Fruit fly (Drosophila melanogaster) whole organism, embryonic: ENCODE results near the gene CG6983.
A peak's percentile ranks its signal among the peaks of the same experiment; 100 is the strongest.

Experiments used
- BtbVII ChIP-seq: fragments of 200-800 bp; sonication (Bioruptor generic); optimal IDR thresholded peaks from 3 replicates; lab custom pipeline; 2017; ENCODE audit warnings: missing biosample characterization, mild to moderate bottlenecking, missing genetic modification characterization
- CG10274 ChIP-seq: fragments of 200-800 bp; sonication (Bioruptor generic); optimal IDR thresholded peaks from 3 replicates; lab custom pipeline; 2017; ENCODE audit warnings: missing biosample characterization, mild to moderate bottlenecking, missing genetic modification characterization
- CG10543 ChIP-seq: fragments of 200-800 bp; sonication (Bioruptor generic); optimal IDR thresholded peaks from 3 replicates; lab custom pipeline; 2017; ENCODE audit warnings: missing biosample characterization, mild to moderate bottlenecking, missing genetic modification characterization, moderate library complexity
- CG11247 ChIP-seq: fragments of 200-800 bp; sonication (Bioruptor generic); IDR thresholded peaks from 2 replicates; pipeline ENCODE4 v1.3.6; 2022; ENCODE audit warnings: missing biosample characterization, missing genetic modification characterization
- CG12104 ChIP-seq: fragments of 200-800 bp; sonication (Bioruptor generic); optimal IDR thresholded peaks from 3 replicates; lab custom pipeline; 2016; ENCODE audit warnings: missing biosample characterization, missing genetic modification characterization
- CG13296 ChIP-seq: fragments of 200-800 bp; sonication (Bioruptor generic); optimal IDR thresholded peaks from 3 replicates; lab custom pipeline; 2018; ENCODE audit warnings: missing biosample characterization, mild to moderate bottlenecking, missing genetic modification characterization
- CG2889 ChIP-seq: fragments of 200-800 bp; sonication (Bioruptor generic); IDR thresholded peaks from 3 replicates; pipeline ENCODE4 v1.3.6; 2022; ENCODE audit warnings: missing biosample characterization, missing genetic modification characterization
- CG3726 ChIP-seq: fragments of 200-800 bp; sonication (Bioruptor generic); IDR thresholded peaks from 3 replicates; pipeline ENCODE4, ENCODE4 v1.3.6; 2022; ENCODE audit warnings: missing biosample characterization, missing genetic modification characterization
- CG3838 ChIP-seq: fragments of 200-800 bp; sonication (Bioruptor generic); optimal IDR thresholded peaks from 3 replicates; lab custom pipeline; 2016; ENCODE audit warnings: missing biosample characterization, missing genetic modification characterization
- CG3847 ChIP-seq: fragments of 200-800 bp; sonication (Bioruptor generic); IDR thresholded peaks from 2 replicates; pipeline ENCODE4 v1.3.6; 2022; ENCODE audit warnings: missing biosample characterization, missing genetic modification characterization
- CG4820 ChIP-seq: fragments of 200-800 bp; sonication (Bioruptor generic); optimal IDR thresholded peaks from 3 replicates; lab custom pipeline; 2016; ENCODE audit warnings: missing biosample characterization, missing genetic modification characterization
- CG5953 ChIP-seq: fragments of 200-800 bp; sonication (Bioruptor generic); IDR thresholded peaks from 2 replicates; pipeline ENCODE4 v1.3.6; 2022; ENCODE audit warnings: missing biosample characterization, missing genetic modification characterization
- CG6854 ChIP-seq: fragments of 200-800 bp; sonication (Bioruptor generic); optimal IDR thresholded peaks from 3 replicates; lab custom pipeline; 2017; ENCODE audit warnings: missing biosample characterization, mild to moderate bottlenecking, missing genetic modification characterization
- CG7372 ChIP-seq: fragments of 200-800 bp; sonication (Bioruptor generic); IDR thresholded peaks from 2 replicates; pipeline ENCODE4 v1.3.6; 2022; ENCODE audit warnings: missing biosample characterization, missing genetic modification characterization
- CG9932 ChIP-seq: fragments of 200-800 bp; sonication (Bioruptor generic); IDR thresholded peaks from 2 replicates; pipeline ENCODE4 v1.3.6; 2022; ENCODE audit warnings: missing biosample characterization, missing genetic modification characterization
- CoRest ChIP-seq: fragments of 200-800 bp; sonication (Bioruptor generic); optimal IDR thresholded peaks from 3 replicates; lab custom pipeline; 2018; ENCODE audit warnings: missing biosample characterization, mild to moderate bottlenecking, missing genetic modification characterization, moderate library complexity
- D19B ChIP-seq: fragments of 200-800 bp; sonication (Bioruptor generic); optimal IDR thresholded peaks from 2 replicates; lab custom pipeline; 2017; ENCODE audit warnings: missing biosample characterization, mild to moderate bottlenecking, missing genetic modification characterization
- Doc2 ChIP-seq: fragments of 200-800 bp; sonication (Bioruptor generic); IDR thresholded peaks from 2 replicates; pipeline ENCODE4 v1.3.6; 2022; ENCODE audit warnings: missing biosample characterization, missing genetic modification characterization
- Fer2 ChIP-seq: fragments of 200-800 bp; sonication (Bioruptor generic); optimal IDR thresholded peaks from 2 replicates; lab custom pipeline; 2018; ENCODE audit warnings: missing biosample characterization, mild to moderate bottlenecking, missing genetic modification characterization, moderate library complexity
- Gsc ChIP-seq: fragments of 200-800 bp; sonication (Bioruptor generic); IDR thresholded peaks from 2 replicates; pipeline ENCODE4 v1.3.6; 2022; ENCODE audit warnings: missing biosample characterization, missing genetic modification characterization
- Gug ChIP-seq: fragments of 200-800 bp; sonication (Bioruptor generic); IDR thresholded peaks from 4 replicates; pipeline ENCODE4 v1.3.6; 2022; ENCODE audit warnings: missing biosample characterization, missing genetic modification characterization
- Max ChIP-seq: fragments of 200-800 bp; sonication (Bioruptor generic); optimal IDR thresholded peaks from 2 replicates; lab custom pipeline; 2016; ENCODE audit warnings: missing biosample characterization, mild to moderate bottlenecking, missing genetic modification characterization
- Mes4 ChIP-seq: fragments of 200-800 bp; sonication (Bioruptor generic); optimal IDR thresholded peaks from 2 replicates; lab custom pipeline; 2016; ENCODE audit warnings: missing biosample characterization, missing genetic modification characterization
- Pdp1 ChIP-seq, 2 experiments: fragments of 200-800 bp; sonication (Bioruptor generic); optimal IDR thresholded peaks; 3 replicates each; lab custom pipeline; 2016; ENCODE audit warnings: missing biosample characterization in 2 of 2, missing genetic modification characterization in 2 of 2, mild to moderate bottlenecking in 1 of 2, moderate library complexity in 1 of 2
- Xrp1 ChIP-seq: fragments of 200-800 bp; sonication (Bioruptor generic); IDR thresholded peaks from 2 replicates; pipeline ENCODE4 v1.3.6; 2022; ENCODE audit warnings: missing biosample characterization, missing genetic modification characterization
- crc ChIP-seq: fragments of 200-800 bp; sonication (Bioruptor generic); optimal IDR thresholded peaks from 2 replicates; lab custom pipeline; 2016; ENCODE audit warnings: missing biosample characterization, missing genetic modification characterization
- cwo ChIP-seq: fragments of 200-800 bp; sonication (Bioruptor generic); optimal IDR thresholded peaks from 3 replicates; lab custom pipeline; 2017; ENCODE audit warnings: missing biosample characterization, missing genetic modification characterization, mild to moderate bottlenecking, moderate library complexity, missing genetic modification reagents
- da ChIP-seq: fragments of 200-800 bp; sonication (Bioruptor generic); optimal IDR thresholded peaks from 2 replicates; lab custom pipeline; 2016; ENCODE audit warnings: missing biosample characterization, missing genetic modification characterization
- dan ChIP-seq: fragments of 200-800 bp; sonication (Bioruptor generic); IDR thresholded peaks from 2 replicates; pipeline ENCODE4 v1.3.6; 2022; ENCODE audit warnings: missing biosample characterization, missing genetic modification characterization
- dati ChIP-seq: fragments of 200-800 bp; sonication (Bioruptor generic); IDR thresholded peaks from 2 replicates; pipeline ENCODE4 v1.3.6; 2022; ENCODE audit warnings: missing biosample characterization, missing genetic modification characterization
- eyg ChIP-seq: fragments of 200-800 bp; sonication (Bioruptor generic); optimal IDR thresholded peaks from 3 replicates; lab custom pipeline; 2016; ENCODE audit warnings: missing biosample characterization, missing genetic modification characterization
- fu2 ChIP-seq: fragments of 200-800 bp; sonication (Bioruptor generic); optimal IDR thresholded peaks from 2 replicates; lab custom pipeline; 2016; ENCODE audit warnings: missing biosample characterization, missing genetic modification characterization
- ham ChIP-seq: fragments of 200-800 bp; sonication (Bioruptor generic); IDR thresholded peaks from 2 replicates; pipeline ENCODE4 v1.3.6; 2022; ENCODE audit warnings: missing biosample characterization, missing genetic modification characterization
- inv ChIP-seq: fragments of 200-800 bp; sonication (Bioruptor generic); IDR thresholded peaks from 2 replicates; pipeline ENCODE4 v1.3.6; 2022; ENCODE audit warnings: missing biosample characterization, missing genetic modification characterization; ENCODE audit not compliant: partially characterized antibody
- klu ChIP-seq: fragments of 200-800 bp; sonication (Bioruptor generic); IDR thresholded peaks from 2 replicates; pipeline ENCODE4 v1.3.6; 2022; ENCODE audit warnings: missing biosample characterization, missing genetic modification characterization
- lmd ChIP-seq: fragments of 200-800 bp; sonication (Bioruptor generic); IDR thresholded peaks from 2 replicates; pipeline ENCODE4 v1.3.6; 2022; ENCODE audit warnings: missing biosample characterization, missing genetic modification characterization
- luna ChIP-seq: fragments of 200-800 bp; sonication (Bioruptor generic); optimal IDR thresholded peaks from 2 replicates; lab custom pipeline; 2016; ENCODE audit warnings: missing biosample characterization, missing genetic modification characterization
- nerfin-1 ChIP-seq: fragments of 200-800 bp; sonication (Bioruptor generic); optimal IDR thresholded peaks from 3 replicates; lab custom pipeline; 2019; ENCODE audit warnings: missing biosample characterization, mild to moderate bottlenecking, missing genetic modification characterization, moderate library complexity
- nerfin-2 ChIP-seq: fragments of 200-800 bp; sonication (Bioruptor generic); IDR thresholded peaks from 2 replicates; pipeline ENCODE4 v1.3.6; 2022; ENCODE audit warnings: missing biosample characterization, missing genetic modification characterization; ENCODE audit not compliant: partially characterized antibody
- pho ChIP-seq: fragments of 200-800 bp; sonication (Bioruptor generic); optimal IDR thresholded peaks from 2 replicates; lab custom pipeline; 2016; ENCODE audit warnings: missing biosample characterization, missing genetic modification characterization
- phol ChIP-seq: fragments of 200-800 bp; sonication (Bioruptor generic); optimal IDR thresholded peaks from 3 replicates; lab custom pipeline; 2018; ENCODE audit warnings: missing biosample characterization, mild to moderate bottlenecking, missing genetic modification characterization, moderate library complexity
- pita ChIP-seq: fragments of 200-800 bp; sonication (Bioruptor generic); optimal IDR thresholded peaks from 2 replicates; lab custom pipeline; 2017; ENCODE audit warnings: missing biosample characterization, mild to moderate bottlenecking, missing genetic modification characterization
- psq ChIP-seq: fragments of 200-800 bp; sonication (Bioruptor generic); optimal IDR thresholded peaks from 2 replicates; lab custom pipeline; 2017; ENCODE audit warnings: missing biosample characterization, missing genetic modification characterization
- ranshi ChIP-seq: fragments of 200-800 bp; sonication (Bioruptor generic); IDR thresholded peaks from 2 replicates; pipeline ENCODE4 v1.3.6; 2022; ENCODE audit warnings: missing biosample characterization, missing genetic modification characterization
- slou ChIP-seq: fragments of 200-800 bp; sonication (Bioruptor generic); optimal IDR thresholded peaks from 3 replicates; lab custom pipeline; 2016; ENCODE audit warnings: missing biosample characterization, missing genetic modification characterization
- tap ChIP-seq: fragments of 200-800 bp; optimal IDR thresholded peaks from 3 replicates; lab custom pipeline; 2019; ENCODE audit warnings: missing biosample characterization, mild to moderate bottlenecking, missing genetic modification characterization, moderate library complexity
- trh ChIP-seq: fragments of 200-800 bp; sonication (Bioruptor generic); optimal IDR thresholded peaks from 2 replicates; lab custom pipeline; 2016; ENCODE audit warnings: missing biosample characterization, missing genetic modification characterization
- usp ChIP-seq: fragments of >200 bp; optimal IDR thresholded peaks from 2 replicates; lab custom pipeline; 2017; ENCODE audit warnings: missing biosample characterization, missing genetic modification characterization
- vnd ChIP-seq: fragments of 200-800 bp; sonication (Bioruptor generic); IDR thresholded peaks from 3 replicates; pipeline ENCODE4 v1.3.6; 2022; ENCODE audit warnings: missing biosample characterization, missing genetic modification characterization; ENCODE audit not compliant: partially characterized antibody

The CG6983 gene

dm6 chr3L:8455015-8455908 lies 6.1 kb upstream of the CG6983 start (continued):
- TF ChIP-seq CG4820 (GFP tag; lab: Kevin White, UChicago), result peak; percentile 83
- TF ChIP-seq CG10543 (GFP tag; lab: Kevin White, UChicago), result peak; percentile 83
- no peak for TF ChIP-seq ham (GFP tag; lab: Robert Waterston, UW)
- no peak for TF ChIP-seq dan
- peak; percentile 83 for TF ChIP-seq slou
- TF ChIP-seq lmd (GFP tag; lab: Robert Waterston, UW), result peak; percentile 84
- peak; percentile 97 for TF ChIP-seq BtbVII (GFP tag; lab: Kevin White, UChicago)
- peak; percentile 0 for TF ChIP-seq eyg (GFP tag; lab: Kevin White, UChicago)
- no peak; the same call in 2 of the 3 replicates for TF ChIP-seq CG2889 (GFP tag; lab: Robert Waterston, UW)
- TF ChIP-seq Gug, result peak; percentile 86
- no peak for TF ChIP-seq nerfin-2 (GFP tag; lab: Robert Waterston, UW)
- peak; percentile 74 for TF ChIP-seq trh (GFP tag; lab: Kevin White, UChicago)
- TF ChIP-seq CG5953 (GFP tag; lab: Robert Waterston, UW), result peak; percentile 17; the same call in 1 of the 2 replicates
- TF ChIP-seq Pdp1 (GFP tag; optimal IDR thresholded peaks at IDR 0.05; lab: Kevin White, UChicago), result peak; percentile 57 to 67
- TF ChIP-seq Xrp1 (GFP tag; lab: Robert Waterston, UW), result peak; percentile 83
- peak; percentile 75 for TF ChIP-seq CG3847 (GFP tag; lab: Robert Waterston, UW)
- peak; percentile 61; the same call in 1 of the 3 replicates for TF ChIP-seq CG3726 (GFP tag; lab: Robert Waterston, UW)
- TF ChIP-seq pita, result no peak
- TF ChIP-seq nerfin-1, result peak; percentile 79
- TF ChIP-seq klu (GFP tag; lab: Robert Waterston, UW), result peak; percentile 47; the same call in 1 of the 2 replicates
- peak; percentile 34 for TF ChIP-seq Mes4 (GFP tag; lab: Kevin White, UChicago)
- TF ChIP-seq Doc2 (GFP tag; lab: Robert Waterston, UW), result no peak
- peak; percentile 91 for TF ChIP-seq Max (GFP tag; lab: Kevin White, UChicago)
- TF ChIP-seq CG11247 (GFP tag; lab: Robert Waterston, UW), result peak; percentile 69
- no peak for TF ChIP-seq da
- TF ChIP-seq pho (GFP tag; lab: Kevin White, UChicago), result no peak
- TF ChIP-seq CG13296, result peak; percentile 95
- TF ChIP-seq fu2 (GFP tag; lab: Kevin White, UChicago), result no peak
- TF ChIP-seq CoRest (tag; lab: Kevin White, UChicago), result peak; percentile 88
- no peak for TF ChIP-seq vnd (GFP tag; lab: Robert Waterston, UW)
- peak; percentile 59; the same call in 1 of the 2 replicates for TF ChIP-seq dati (GFP tag; lab: Robert Waterston, UW)
- peak; percentile 12 for TF ChIP-seq psq (GFP tag; lab: Kevin White, UChicago)
- TF ChIP-seq Fer2, result peak; percentile 77
- no peak for TF ChIP-seq inv
- peak; percentile 16 for TF ChIP-seq luna
- TF ChIP-seq tap (tag; lab: Kevin White, UChicago), result peak; percentile 88
- peak; percentile 92 for TF ChIP-seq cwo (GFP tag; lab: Kevin White, UChicago)
- peak; percentile 40 for TF ChIP-seq CG3838 (GFP tag; lab: Kevin White, UChicago)
- TF ChIP-seq phol (tag; lab: Kevin White, UChicago), result peak; percentile 91
- TF ChIP-seq Gsc (GFP tag; lab: Robert Waterston, UW), result no peak
- TF ChIP-seq usp (GFP tag; lab: Kevin White, UChicago), result no peak
- TF ChIP-seq crc (GFP tag; lab: Kevin White, UChicago), result peak; percentile 73
- TF ChIP-seq ranshi, result peak; percentile 77
- peak; percentile 57 for TF ChIP-seq CG9932
- TF ChIP-seq CG6854 (GFP tag; lab: Kevin White, UChicago), result peak; percentile 95
- peak; percentile 80 for TF ChIP-seq CG10274
- TF ChIP-seq CG12104 (GFP tag; lab: Kevin White, UChicago), result peak; percentile 91
- peak; percentile 80 for TF ChIP-seq D19B (GFP tag; lab: Kevin White, UChicago)
- TF ChIP-seq CG7372 (GFP tag; lab: Robert Waterston, UW), result peak; percentile 79
